Worm (Caenorhabditis elegans): ENCODE data around the gene hip-1.

The hip-1 gene

DNA sequence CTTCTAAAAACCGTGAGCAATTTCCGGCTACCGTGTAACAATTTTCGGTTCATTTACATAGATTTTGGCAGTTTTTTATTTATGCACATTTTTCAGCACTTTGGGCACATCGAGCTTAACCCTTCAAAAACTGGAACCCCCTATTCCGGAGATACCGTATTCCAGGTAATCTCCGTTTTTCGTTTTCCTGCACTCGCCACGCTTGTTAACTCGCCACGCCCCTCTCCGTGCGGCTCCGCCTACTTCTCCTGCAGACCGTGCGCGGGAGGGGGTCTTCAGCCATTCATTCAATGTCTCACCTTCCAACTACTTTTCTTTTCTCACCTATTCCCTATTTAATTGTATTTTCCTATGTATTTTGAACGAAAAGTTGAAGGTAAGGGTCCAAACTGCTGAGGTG, 37.8 kb upstream of the hip-1 start:
- TF ChIP-seq ceh-45 (GFP tag; IDR thresholded peaks at IDR 0.05), result no peak
- no peak for TF ChIP-seq dve-1 (tag; optimal IDR thresholded peaks at IDR 0.05)

DNA sequence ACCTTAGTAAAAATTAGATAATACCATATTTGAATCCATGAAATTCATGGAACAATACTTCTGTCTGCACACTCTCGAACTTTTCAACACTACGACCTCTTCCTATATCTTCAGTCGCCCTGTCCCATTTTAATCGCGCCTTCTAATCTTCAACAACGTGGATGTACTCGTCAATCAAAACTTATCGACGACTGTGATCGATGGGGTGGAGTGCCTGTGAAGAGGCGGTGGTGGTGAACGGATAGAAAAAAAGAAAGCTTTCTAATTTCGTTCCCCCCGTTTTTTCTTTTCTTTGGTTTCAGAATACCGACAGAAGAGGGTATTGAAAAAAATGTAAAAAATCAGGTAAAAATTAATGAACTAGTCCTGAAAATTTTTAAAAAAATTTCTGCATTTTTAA, 36.7 kb upstream of the hip-1 start:
- TF ChIP-seq unc-55 (GFP tag; optimal IDR thresholded peaks at IDR 0.05), result peak; percentile 33
- TF ChIP-seq C38D4.7 (GFP tag; optimal IDR thresholded peaks at IDR 0.05), result no peak

DNA sequence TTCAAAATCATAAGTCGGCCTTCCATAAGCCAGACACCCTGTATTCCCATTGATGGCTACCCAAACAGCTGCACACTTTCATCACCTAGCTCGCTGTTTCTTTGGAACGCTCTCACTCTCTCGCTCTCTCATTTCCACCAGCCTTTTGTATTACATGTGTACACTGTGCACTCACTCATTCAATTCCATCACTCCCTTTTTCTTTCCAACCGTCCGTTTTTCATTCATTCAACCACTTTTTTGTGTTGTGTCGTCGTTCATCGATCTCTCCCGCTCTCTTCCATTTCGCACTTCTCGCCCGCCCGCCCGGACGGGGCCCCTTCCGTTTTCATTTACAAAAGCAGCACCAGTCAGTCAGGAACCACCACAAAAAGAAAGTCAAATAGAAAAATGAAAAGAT, 35.7 kb upstream of the hip-1 start:
- TF ChIP-seq che-1 (tag; optimal IDR thresholded peaks at IDR 0.05) (no peak), elt-4 (tag; optimal IDR thresholded peaks at IDR 0.05) (no peak), pha-2 (tag; optimal IDR thresholded peaks at IDR 0.05) (peak; percentile 24), ets-4 (tag; optimal IDR thresholded peaks at IDR 0.05) (peak; percentile 24), K02D7.2 (tag; optimal IDR thresholded peaks at IDR 0.05) (no peak), ceh-9 (tag; optimal IDR thresholded peaks at IDR 0.05) (no peak), hlh-6 (tag; optimal IDR thresholded peaks at IDR 0.05) (no peak), ceh-2 (tag; optimal IDR thresholded peaks at IDR 0.05) (no peak), lin-11 (tag; optimal IDR thresholded peaks at IDR 0.05) (no peak), C08G9.2 (tag; optimal IDR thresholded peaks at IDR 0.05) (no peak), tbx-7 (tag; optimal IDR thresholded peaks at IDR 0.05) (no peak), pax-1 (tag; optimal IDR thresholded peaks at IDR 0.05) (no peak), ref-2 (tag; optimal IDR thresholded peaks at IDR 0.05) (no peak), tbx-2 (tag; optimal IDR thresholded peaks at IDR 0.05) (peak; percentile 33), dve-1 (tag; optimal IDR thresholded peaks at IDR 0.05) (no peak)

- TF ChIP-seq sox-2 (GFP tag; IDR thresholded peaks at IDR 0.05) (no peak), nfya-1 (tag; optimal IDR thresholded peaks at IDR 0.05) (no peak), ceh-19 (GFP tag; optimal IDR thresholded peaks at IDR 0.05) (no peak), pat-9 (tag; optimal IDR thresholded peaks at IDR 0.05) (no peak), ceh-24 (tag; optimal IDR thresholded peaks at IDR 0.05) (no peak), ceh-18 (tag; optimal IDR thresholded peaks at IDR 0.05) (no peak), ceh-31 (tag; optimal IDR thresholded peaks at IDR 0.05) (no peak), lin-11 (tag; optimal IDR thresholded peaks at IDR 0.05) (no peak), hlh-8 (tag; optimal IDR thresholded peaks at IDR 0.05) (no peak), Y22D7AL.16 (tag; optimal IDR thresholded peaks at IDR 0.05) (no peak), rnt-1 (tag; optimal IDR thresholded peaks at IDR 0.05) (no peak), C08G9.2 (tag; optimal IDR thresholded peaks at IDR 0.05) (no peak), ceh-9 (tag; optimal IDR thresholded peaks at IDR 0.05) (no peak), npax-4 (tag; optimal IDR thresholded peaks at IDR 0.05) (no peak), hlh-6 (tag; optimal IDR thresholded peaks at IDR 0.05) (no peak), zip-5 (tag; optimal IDR thresholded peaks at IDR 0.05) (no peak), K02D7.2 (tag; optimal IDR thresholded peaks at IDR 0.05) (no peak), ttx-3 (tag; optimal IDR thresholded peaks at IDR 0.05) (no peak)
These were observed 34.4 kb upstream of the hip-1 start for ce11 chrIII:13656680-13657079.

DNA sequence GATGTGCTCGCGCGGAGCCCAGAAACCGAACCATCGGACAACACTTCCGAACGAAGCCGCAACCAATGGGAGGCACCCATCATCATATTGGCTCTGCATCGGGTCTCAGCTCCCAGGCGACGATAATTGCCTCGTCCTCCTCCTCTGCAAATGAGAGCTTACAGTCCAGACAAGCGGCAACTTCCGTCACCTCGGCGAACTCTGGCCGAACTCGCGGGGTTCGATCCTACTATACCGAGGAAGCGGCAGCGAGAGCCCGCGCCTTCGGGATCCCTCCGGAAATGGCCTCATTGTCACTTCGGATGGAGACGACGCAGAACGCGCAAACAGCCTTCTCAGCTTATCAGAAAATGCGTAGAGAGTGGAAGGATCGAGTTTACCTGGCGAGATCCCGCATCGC, 32.7 kb upstream of the hip-1 start:
- TF ChIP-seq pax-1 (tag; optimal IDR thresholded peaks at IDR 0.05) (no peak), hlh-30 (tag; optimal IDR thresholded peaks at IDR 0.05; ENCODE audit: insufficient read depth) (no peak), Y22D7AL.16 (tag; optimal IDR thresholded peaks at IDR 0.05) (no peak), ref-2 (tag; optimal IDR thresholded peaks at IDR 0.05) (peak; percentile 5), hlh-15 (tag; optimal IDR thresholded peaks at IDR 0.05) (no peak)

- no peak for TF ChIP-seq unc-55 (GFP tag; optimal IDR thresholded peaks at IDR 0.05)
- no peak for TF ChIP-seq Y22D7AL.16 (tag; optimal IDR thresholded peaks at IDR 0.05)
- no peak for TF ChIP-seq pha-2 (tag; optimal IDR thresholded peaks at IDR 0.05)
- TF ChIP-seq eyg-1 (tag; optimal IDR thresholded peaks at IDR 0.05), result no peak
- no peak for TF ChIP-seq gmeb-2 (tag; optimal IDR thresholded peaks at IDR 0.05)
- no peak for TF ChIP-seq tbx-7 (tag; optimal IDR thresholded peaks at IDR 0.05)
- TF ChIP-seq hlh-15 (tag; optimal IDR thresholded peaks at IDR 0.05), result no peak
- TF ChIP-seq fkh-10 (GFP tag; optimal IDR thresholded peaks at IDR 0.05), result no peak
- TF ChIP-seq ceh-6 (GFP tag; optimal IDR thresholded peaks at IDR 0.05), result no peak
- TF ChIP-seq npax-4 (tag; optimal IDR thresholded peaks at IDR 0.05), result no peak
- no peak for TF ChIP-seq fax-1 (tag; optimal IDR thresholded peaks at IDR 0.05)
These were observed 30.4 kb upstream of the hip-1 start for ce11 chrIII:13652708-13653107.
